Fruit fly (Drosophila melanogaster): Measurements from ENCODE around the gene CG7567.

- no peak for TF ChIP-seq psq (optimal IDR thresholded peaks at IDR 0.05)
- TF ChIP-seq Myc (optimal IDR thresholded peaks at IDR 0.05): no peak
- no peak for TF ChIP-seq h (optimal IDR thresholded peaks at IDR 0.05)
- no peak for TF ChIP-seq ttk (optimal IDR thresholded peaks at IDR 0.05)
- TF ChIP-seq Sin3A (optimal IDR thresholded peaks at IDR 0.05): no peak
- no peak for TF ChIP-seq insv (optimal IDR thresholded peaks at IDR 0.05)
Measured at dm6 chr3R:29600762-29601161, 12.9 kb upstream of the CG7567 start, which contains the start of gene CG7568.

All from Kc167 (cell line).